Worm (Caenorhabditis elegans) whole organism, early embryonic: ENCODE data around the gene clec-168.

Source experiments
- B0310.2 ChIP-seq: sonication (generic microtip); optimal IDR thresholded peaks from 2 replicates; lab custom pipeline; 2016; ENCODE audit warnings: mild to moderate bottlenecking, missing genetic modification characterization, missing compliant biosample characterization
- F13C5.2 ChIP-seq: sonication (generic microtip); optimal IDR thresholded peaks from 2 replicates; lab custom pipeline; 2017; ENCODE audit warnings: mild to moderate bottlenecking, missing genetic modification characterization, inconsistent platforms, missing compliant biosample characterization
- aly-1 ChIP-seq: sonication (generic microtip); optimal IDR thresholded peaks from 2 replicates; lab custom pipeline; 2016; ENCODE audit warnings: missing genetic modification characterization, missing compliant biosample characterization
- ama-1 ChIP-seq: fragments of 150-350 bp; optimal IDR thresholded peaks from 2 replicates; lab custom pipeline; 2014
- ceh-13 ChIP-seq: fragments of 200-800 bp; sonication (Bioruptor generic); optimal IDR thresholded peaks from 2 replicates; lab custom pipeline; 2018; ENCODE audit warnings: mild to moderate bottlenecking, missing genetic modification characterization, missing compliant biosample characterization
- ceh-36 ChIP-seq: sonication (generic microtip); optimal IDR thresholded peaks from 2 replicates; lab custom pipeline; 2016; ENCODE audit warnings: missing genetic modification characterization, inconsistent platforms, missing compliant biosample characterization
- ets-7 ChIP-seq: sonication (generic microtip); optimal IDR thresholded peaks from 2 replicates; lab custom pipeline; 2016; ENCODE audit warnings: missing genotype, missing genetic modification characterization, missing compliant biosample characterization
- flt-1 ChIP-seq: fragments of 200-800 bp; sonication (Bioruptor generic); IDR thresholded peaks from 2 replicates; pipeline ENCODE4 v1.3.6; 2022; ENCODE audit warnings: missing genetic modification characterization, missing compliant biosample characterization
- hmbx-1 ChIP-seq: sonication (generic microtip); optimal IDR thresholded peaks from 2 replicates; lab custom pipeline; 2016; ENCODE audit warnings: mild to moderate bottlenecking, missing genetic modification characterization, missing compliant biosample characterization
- hmg-4 ChIP-seq: fragments of 200-800 bp; sonication (Bioruptor generic); optimal IDR thresholded peaks from 2 replicates; lab custom pipeline; 2018; ENCODE audit warnings: mild to moderate bottlenecking, missing genetic modification characterization, missing compliant biosample characterization
- hnd-1 ChIP-seq: sonication (generic microtip); optimal IDR thresholded peaks from 2 replicates; lab custom pipeline; 2016; ENCODE audit warnings: missing genetic modification characterization, missing compliant biosample characterization
- pes-1 ChIP-seq: fragments of 200-800 bp; sonication (Bioruptor generic); IDR thresholded peaks from 2 replicates; pipeline ENCODE4 v1.3.6; 2022; ENCODE audit warnings: missing genetic modification reagents, missing genetic modification characterization, missing compliant biosample characterization
- scrt-1 ChIP-seq: fragments of 200-800 bp; sonication (Bioruptor generic); IDR thresholded peaks from 2 replicates; pipeline ENCODE4 v1.3.6; 2022; ENCODE audit warnings: missing genetic modification characterization, missing compliant biosample characterization
- sea-1 ChIP-seq: fragments of 200-800 bp; sonication (Bioruptor generic); conservative IDR thresholded peaks from 2 replicates; pipeline ENCODE4 v1.3.6; 2022; ENCODE audit warnings: missing genetic modification characterization, missing compliant biosample characterization
- tbx-11 ChIP-seq: fragments of 200-800 bp; sonication (Bioruptor generic); IDR thresholded peaks from 2 replicates; pipeline ENCODE4 v1.3.6; 2022; ENCODE audit warnings: missing genetic modification characterization, missing compliant biosample characterization
- tbx-37 ChIP-seq: fragments of 200-800 bp; sonication (Bioruptor generic); conservative IDR thresholded peaks from 2 replicates; pipeline ENCODE4 v1.3.6; 2022; ENCODE audit warnings: missing genetic modification reagents, missing genetic modification characterization, missing compliant biosample characterization
- tra-4 ChIP-seq: sonication (generic microtip); optimal IDR thresholded peaks from 2 replicates; lab custom pipeline; 2017; ENCODE audit warnings: missing genetic modification characterization, missing compliant biosample characterization

clec-168 gene

ce11 chrIV:1256723-1257122 lies at the start of gene clec-168:
clec-168 (plus strand) TSS chrIV:1256969.
- TF ChIP-seq B0310.2 (tag; lab: Kevin White, UChicago) (no peak), tbx-37 (no peak)

ce11 chrIV:1207980-1208379 lies 48.8 kb upstream of the clec-168 start, which contains the start of gene dsl-1:
dsl-1 (minus strand) TSS chrIV:1208080.
- TF ChIP-seq hnd-1 (tag; lab: Kevin White, UChicago): no peak
- no peak for TF ChIP-seq pes-1 (GFP tag; lab: Robert Waterston, UW)
- no peak for TF ChIP-seq ama-1
- no peak for TF ChIP-seq ceh-36 (tag; lab: Kevin White, UChicago)
- no peak for TF ChIP-seq scrt-1 (GFP tag; lab: Robert Waterston, UW)
- no peak for TF ChIP-seq hmg-4 (GFP tag; lab: Kevin White, UChicago)

- TF ChIP-seq sea-1 (GFP tag; lab: Robert Waterston, UW) (no peak), pes-1 (GFP tag; lab: Robert Waterston, UW) (no peak), hmg-4 (GFP tag; lab: Kevin White, UChicago) (no peak), tbx-11 (GFP tag; lab: Robert Waterston, UW) (no peak)
Observed at ce11 chrIV:1209320-1209719, 47.4 kb upstream of the clec-168 start.

ce11 chrIV:1209813-1210212 lies 47.0 kb upstream of the clec-168 start:
- TF ChIP-seq ets-7 (tag; lab: Kevin White, UChicago) (no peak), tra-4 (tag; lab: Kevin White, UChicago) (no peak), pes-1 (GFP tag; lab: Robert Waterston, UW) (no peak), tbx-37 (no peak), flt-1 (no peak), sea-1 (GFP tag; lab: Robert Waterston, UW) (no peak), ama-1 (no peak), ceh-36 (tag; lab: Kevin White, UChicago) (no peak)

ce11 chrIV:1211902-1212301 lies 44.9 kb upstream of the clec-168 start:
- TF ChIP-seq sea-1 (GFP tag; lab: Robert Waterston, UW) (no peak), tra-4 (tag; lab: Kevin White, UChicago) (no peak), pes-1 (GFP tag; lab: Robert Waterston, UW) (no peak), ets-7 (tag; lab: Kevin White, UChicago) (no peak), tbx-11 (GFP tag; lab: Robert Waterston, UW) (no peak), scrt-1 (GFP tag; lab: Robert Waterston, UW) (no peak), F13C5.2 (tag; lab: Kevin White, UChicago) (no peak), hmbx-1 (tag; lab: Kevin White, UChicago) (no peak), hmg-4 (GFP tag; lab: Kevin White, UChicago) (no peak), hnd-1 (tag; lab: Kevin White, UChicago) (no peak), flt-1 (no peak), aly-1 (no peak), B0310.2 (tag; lab: Kevin White, UChicago) (no peak), ceh-13 (GFP tag; lab: Kevin White, UChicago) (no peak)

- no peak for TF ChIP-seq hmg-4 (GFP tag; lab: Kevin White, UChicago)
- no peak for TF ChIP-seq tra-4 (tag; lab: Kevin White, UChicago)
Observed at ce11 chrIV:1212357-1212756, 44.4 kb upstream of the clec-168 start.

ce11 chrIV:1213192-1213591 lies 43.6 kb upstream of the clec-168 start:
- TF ChIP-seq tbx-11 (GFP tag; lab: Robert Waterston, UW) (no peak), ceh-13 (GFP tag; lab: Kevin White, UChicago) (no peak), tbx-37 (no peak), hmbx-1 (tag; lab: Kevin White, UChicago) (no peak), tra-4 (tag; lab: Kevin White, UChicago) (no peak), ama-1 (no peak), ets-7 (tag; lab: Kevin White, UChicago) (no peak)

- TF ChIP-seq hmg-4 (GFP tag; lab: Kevin White, UChicago): no peak
- no peak for TF ChIP-seq flt-1
- TF ChIP-seq sea-1 (GFP tag; lab: Robert Waterston, UW): no peak
- TF ChIP-seq tra-4 (tag; lab: Kevin White, UChicago): no peak
- TF ChIP-seq tbx-37: no peak
Observed at ce11 chrIV:1215536-1215935, 41.2 kb upstream of the clec-168 start.

- TF ChIP-seq ets-7 (tag; lab: Kevin White, UChicago) (no peak), hnd-1 (tag; lab: Kevin White, UChicago) (no peak), hmg-4 (GFP tag; lab: Kevin White, UChicago) (no peak), hmbx-1 (tag; lab: Kevin White, UChicago) (no peak), aly-1 (no peak), B0310.2 (tag; lab: Kevin White, UChicago) (no peak), scrt-1 (GFP tag; lab: Robert Waterston, UW) (no peak), pes-1 (GFP tag; lab: Robert Waterston, UW) (no peak), tbx-37 (no peak), F13C5.2 (tag; lab: Kevin White, UChicago) (no peak), tra-4 (tag; lab: Kevin White, UChicago) (no peak), ceh-13 (GFP tag; lab: Kevin White, UChicago) (no peak), flt-1 (no peak), ceh-36 (tag; lab: Kevin White, UChicago) (no peak), tbx-11 (GFP tag; lab: Robert Waterston, UW) (no peak), sea-1 (GFP tag; lab: Robert Waterston, UW) (no peak), ama-1 (no peak)
Observed at ce11 chrIV:1216290-1216689, 40.5 kb upstream of the clec-168 start, which contains the start of gene W09G12.9. W09G12.9 (plus strand) TSS chrIV:1216590.
